Worm (Caenorhabditis elegans) whole organism, mixed stage, embryonic: Measurements from ENCODE around the gene flp-10.

ENCODE experiments used
- ceh-83 ChIP-seq: fragments of 200-800 bp; sonication (Bioruptor generic); optimal IDR thresholded peaks from 2 replicates; lab custom pipeline; 2018; ENCODE audit warnings: mild to moderate bottlenecking, missing genetic modification characterization, missing compliant biosample characterization
- cnd-1 ChIP-seq: fragments of 200-800 bp; sonication (Bioruptor generic); optimal IDR thresholded peaks from 2 replicates; lab custom pipeline; 2018; ENCODE audit warnings: mild to moderate bottlenecking, missing genetic modification characterization, missing compliant biosample characterization
- drap-1 ChIP-seq: fragments of 200-800 bp; sonication (Bioruptor generic); optimal IDR thresholded peaks from 3 replicates; lab custom pipeline; 2018; ENCODE audit warnings: mild to moderate bottlenecking, missing genetic modification characterization, missing compliant biosample characterization
- elt-1 ChIP-seq: sonication (generic microtip); optimal IDR thresholded peaks from 2 replicates; lab custom pipeline; 2017; ENCODE audit warnings: missing genetic modification characterization, mild to moderate bottlenecking, missing compliant biosample characterization, antibody characterized with exemption, moderate library complexity, borderline replicate concordance; ENCODE audit not compliant: insufficient read depth
- elt-3 ChIP-seq: fragments of 150-350 bp; optimal IDR thresholded peaks from 2 replicates; lab custom pipeline; 2014; ENCODE audit warnings: missing biosample characterization, missing genetic modification characterization
- ham-2 ChIP-seq: fragments of 200-800 bp; sonication (Bioruptor generic); optimal IDR thresholded peaks from 2 replicates; lab custom pipeline; 2018; ENCODE audit warnings: mild to moderate bottlenecking, missing genetic modification characterization, missing compliant biosample characterization
- lsy-2 ChIP-seq: fragments of 150-350 bp; optimal IDR thresholded peaks from 2 replicates; lab custom pipeline; 2014; ENCODE audit warnings: missing biosample characterization, missing genetic modification characterization
- mab-5 ChIP-seq: fragments of 150-350 bp; optimal IDR thresholded peaks from 2 replicates; lab custom pipeline; 2014; ENCODE audit warnings: missing biosample characterization, missing genetic modification characterization
- mep-1 ChIP-seq: fragments of 150-350 bp; optimal IDR thresholded peaks from 2 replicates; lab custom pipeline; 2017; ENCODE audit warnings: missing biosample characterization, missing genetic modification reagents, missing genetic modification characterization, inconsistent platforms
- nhr-2 ChIP-seq: fragments of 150-350 bp; optimal IDR thresholded peaks from 2 replicates; lab custom pipeline; 2014; ENCODE audit warnings: missing biosample characterization, missing genetic modification characterization
- nhr-76 ChIP-seq: sonication (generic microtip); optimal IDR thresholded peaks from 2 replicates; lab custom pipeline; 2017; ENCODE audit warnings: missing biosample characterization, missing genetic modification characterization
- pha-4 ChIP-seq: fragments of 150-350 bp; optimal IDR thresholded peaks from 2 replicates; lab custom pipeline; 2018; ENCODE audit warnings: missing biosample characterization, missing genetic modification reagents, missing genetic modification characterization
- ztf-11 ChIP-seq: fragments of 150-350 bp; optimal IDR thresholded peaks from 2 replicates; lab custom pipeline; 2014; ENCODE audit warnings: missing biosample characterization, missing genetic modification characterization

- TF ChIP-seq nhr-76 (tag; lab: Kevin White, UChicago) (no peak), ham-2 (GFP tag; lab: Kevin White, UChicago) (no peak), lsy-2 (tag; lab: Kevin White, UChicago) (no peak), ceh-83 (GFP tag; lab: Kevin White, UChicago) (no peak), elt-1 (tag; lab: Kevin White, UChicago) (no peak), elt-3 (tag; lab: Kevin White, UChicago) (no peak), pha-4 (no peak), mab-5 (tag; lab: Kevin White, UChicago) (no peak), drap-1 (GFP tag; lab: Kevin White, UChicago) (no peak), cnd-1 (tag; lab: Kevin White, UChicago) (no peak), mep-1 (tag; lab: Kevin White, UChicago) (no peak), nhr-2 (tag; lab: Kevin White, UChicago) (no peak), ztf-11 (tag; lab: Kevin White, UChicago) (no peak)
Measured at ce11 chrIV:7868607-7869006, at the start of gene flp-10.
